Fruit fly (Drosophila melanogaster): Measurements from ENCODE around the gene rept.

dm6 chr3L:19205764-19206163 lies 49.4 kb upstream of the rept start:
- TF ChIP-seq Dll (optimal IDR thresholded peaks at IDR 0.05) (no peak), CG8478 (optimal IDR thresholded peaks at IDR 0.05) (no peak), pan (optimal IDR thresholded peaks at IDR 0.05) (no peak), psq (optimal IDR thresholded peaks at IDR 0.05) (no peak)
